Fruit fly (Drosophila melanogaster): ENCODE results near the gene Kpc1.
A peak's percentile ranks its signal among the peaks of the same experiment; 100 is the strongest.

Kpc1 gene

DNA sequence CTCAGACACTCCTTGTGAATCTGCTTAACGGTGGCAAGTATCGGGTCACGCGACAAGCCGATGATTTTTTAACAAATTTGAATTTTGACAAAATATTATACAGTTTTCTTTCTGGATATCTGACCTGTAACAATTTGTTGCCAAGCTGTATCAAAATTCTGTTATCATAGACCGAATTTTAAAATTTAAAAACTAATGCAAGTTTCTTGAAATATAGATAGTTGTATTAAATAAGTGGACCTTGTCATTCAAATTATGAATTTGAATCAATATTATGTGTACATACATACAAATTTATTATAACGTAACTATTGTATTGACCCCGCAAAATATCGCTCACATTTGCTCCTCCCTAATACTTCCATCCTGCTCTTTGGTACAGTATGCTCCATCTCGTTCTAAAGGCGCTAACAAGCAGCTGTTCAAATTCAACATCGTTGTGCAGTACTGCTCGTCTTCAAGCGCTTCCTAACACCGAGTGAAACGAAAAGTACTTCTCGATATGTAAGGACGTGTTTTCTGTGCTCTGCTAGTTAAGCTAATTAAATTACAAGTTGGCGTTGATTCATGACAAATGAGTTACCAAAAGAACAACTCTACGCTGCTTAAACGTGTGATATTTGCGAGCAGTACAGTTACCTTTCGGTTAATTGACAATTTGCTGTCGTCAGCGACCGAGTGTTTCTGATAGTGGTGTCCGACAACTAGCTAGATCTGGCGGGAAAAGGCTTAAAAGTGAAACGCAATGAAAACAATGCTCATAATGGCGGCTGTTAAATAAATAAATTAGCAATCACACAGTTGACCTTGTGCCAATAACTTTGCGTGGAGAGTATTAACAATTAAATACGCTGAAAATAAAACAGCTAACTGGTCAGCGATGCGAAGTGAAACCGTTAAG, at the start of gene Kpc1, which contains the start of gene CG42542:
Gene Kpc1 (minus strand): TSS at position 77 of the 901 bp plus-strand sequence.
Gene CG42542 (plus strand): TSS at position 465 of the 901 bp plus-strand sequence.
- TF ChIP-seq sage (GFP tag; optimal IDR thresholded peaks at IDR 0.05) (peak; percentile 56), OdsH (GFP tag; optimal IDR thresholded peaks at IDR 0.05) (peak; percentile 72), foxo (GFP tag; optimal IDR thresholded peaks at IDR 0.05) (peak; percentile 34 to 83), pan (optimal IDR thresholded peaks at IDR 0.05) (no peak), sv (GFP tag; optimal IDR thresholded peaks at IDR 0.05) (peak; percentile 87), Myc (optimal IDR thresholded peaks at IDR 0.05) (peak; percentile 89), CrebA (GFP tag; optimal IDR thresholded peaks at IDR 0.05; ENCODE audit: borderline replicate concordance) (peak; percentile 64), Hnf4 (GFP tag; optimal IDR thresholded peaks at IDR 0.05) (peak; percentile 92), jim (GFP tag; optimal IDR thresholded peaks at IDR 0.05) (peak; percentile 52), Sp1 (GFP tag; optimal IDR thresholded peaks at IDR 0.05) (peak; percentile 64), GATAd (GFP tag; optimal IDR thresholded peaks at IDR 0.05) (peak; percentile 74), usp (GFP tag; optimal IDR thresholded peaks at IDR 0.05) (no peak), Hr83 (GFP tag; optimal IDR thresholded peaks at IDR 0.05; ENCODE audit: poor library complexity, severe bottlenecking) (peak; percentile 93), fru (GFP tag; optimal IDR thresholded peaks at IDR 0.05) (peak; percentile 77), tai (GFP tag; optimal IDR thresholded peaks at IDR 0.05) (no peak), br (GFP tag; optimal IDR thresholded peaks at IDR 0.05) (peak; percentile 74), lola (GFP tag; optimal IDR thresholded peaks at IDR 0.05) (no peak), Rel (GFP tag; optimal IDR thresholded peaks at IDR 0.05) (no peak), Rel (tag; optimal IDR thresholded peaks at IDR 0.05) (peak; percentile 60), ey (GFP tag; optimal IDR thresholded peaks at IDR 0.05) (peak; percentile 82), HLH106 (tag; optimal IDR thresholded peaks at IDR 0.05) (peak; percentile 60), woc (GFP tag; optimal IDR thresholded peaks at IDR 0.05) (peak; percentile 95), brk (GFP tag; optimal IDR thresholded peaks at IDR 0.05) (no peak), Mio (GFP tag; optimal IDR thresholded peaks at IDR 0.05) (no peak), rgr (GFP tag; optimal IDR thresholded peaks at IDR 0.05) (peak; percentile 83), Vsx2 (GFP tag; optimal IDR thresholded peaks at IDR 0.05; ENCODE audit: partially characterized antibody) (peak; percentile 92), N (GFP tag; optimal IDR thresholded peaks at IDR 0.05) (no peak), CG9705 (GFP tag; optimal IDR thresholded peaks at IDR 0.05) (peak; percentile 49), Abd-B (GFP tag; optimal IDR thresholded peaks at IDR 0.05) (no peak), psq (GFP tag; optimal IDR thresholded peaks at IDR 0.05) (peak; percentile 69), dsf (GFP tag; optimal IDR thresholded peaks at IDR 0.05; ENCODE audit: borderline replicate concordance) (peak; percentile 72), dl (GFP tag; optimal IDR thresholded peaks at IDR 0.05; ENCODE audit: insufficient read depth in 1 of 2, partially characterized antibody in 2 of 2) (peak in 1 of 2 experiments; percentile 6), h (GFP tag; optimal IDR thresholded peaks at IDR 0.05) (peak; percentile 83), dmrt93B (GFP tag; optimal IDR thresholded peaks at IDR 0.05) (peak; percentile 52), Dfd (GFP tag; optimal IDR thresholded peaks at IDR 0.05) (no peak), Jra (GFP tag; optimal IDR thresholded peaks at IDR 0.05) (peak; percentile 94), Dif (GFP tag; optimal IDR thresholded peaks at IDR 0.05; ENCODE audit: partially characterized antibody) (peak; percentile 19), CG32264 (GFP tag; optimal IDR thresholded peaks at IDR 0.05) (peak; percentile 70), Hr78 (GFP tag; optimal IDR thresholded peaks at IDR 0.05) (no peak)

DNA sequence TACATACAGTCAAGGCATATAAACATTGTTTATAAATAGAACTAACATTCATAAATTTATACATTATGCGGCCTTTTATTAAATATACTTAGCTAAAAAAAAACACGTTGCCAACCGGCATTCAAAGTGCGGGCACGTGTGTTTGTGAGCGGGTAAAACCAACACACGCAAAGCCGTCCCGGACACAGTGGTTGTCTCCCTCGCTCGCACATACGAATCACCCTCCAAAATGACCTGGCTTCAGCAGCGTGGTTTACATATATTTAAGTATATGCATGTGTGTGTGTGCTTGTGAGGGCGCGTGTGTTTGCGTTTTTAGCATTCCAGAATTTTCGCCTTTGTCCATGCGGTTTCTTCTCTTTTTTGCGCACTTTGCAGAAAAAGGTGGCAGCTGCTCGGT, 47.4 kb upstream of the Kpc1 start:
- no peak for TF ChIP-seq dmrt93B (GFP tag; optimal IDR thresholded peaks at IDR 0.05)
- no peak for TF ChIP-seq CG9705 (GFP tag; optimal IDR thresholded peaks at IDR 0.05)
- TF ChIP-seq rgr (GFP tag; optimal IDR thresholded peaks at IDR 0.05), result peak; percentile 13
- no peak for TF ChIP-seq Vsx2 (GFP tag; optimal IDR thresholded peaks at IDR 0.05; ENCODE audit: partially characterized antibody)
- peak; percentile 29 for TF ChIP-seq Hr78 (GFP tag; optimal IDR thresholded peaks at IDR 0.05)
- peak; percentile 30 for TF ChIP-seq CG32264 (GFP tag; optimal IDR thresholded peaks at IDR 0.05)
- TF ChIP-seq Dfd (GFP tag; optimal IDR thresholded peaks at IDR 0.05), result no peak
- TF ChIP-seq fru (GFP tag; optimal IDR thresholded peaks at IDR 0.05), result peak; percentile 0
- TF ChIP-seq Myc (optimal IDR thresholded peaks at IDR 0.05), result peak; percentile 56
- peak; percentile 48 for TF ChIP-seq Dif (GFP tag; optimal IDR thresholded peaks at IDR 0.05; ENCODE audit: partially characterized antibody)
- peak; percentile 4 for TF ChIP-seq ey (GFP tag; optimal IDR thresholded peaks at IDR 0.05)
- TF ChIP-seq Sp1 (GFP tag; optimal IDR thresholded peaks at IDR 0.05), result no peak
- TF ChIP-seq brk (GFP tag; optimal IDR thresholded peaks at IDR 0.05), result peak; percentile 34
- no peak for TF ChIP-seq OdsH (GFP tag; optimal IDR thresholded peaks at IDR 0.05)
- TF ChIP-seq sage (GFP tag; optimal IDR thresholded peaks at IDR 0.05), result peak; percentile 60
- no peak for TF ChIP-seq dl (GFP tag; optimal IDR thresholded peaks at IDR 0.05; ENCODE audit: insufficient read depth in 1 of 2, partially characterized antibody in 2 of 2)
- TF ChIP-seq Jra (GFP tag; optimal IDR thresholded peaks at IDR 0.05), result peak; percentile 33
- TF ChIP-seq N (GFP tag; optimal IDR thresholded peaks at IDR 0.05), result peak; percentile 69
- no peak for TF ChIP-seq woc (GFP tag; optimal IDR thresholded peaks at IDR 0.05)
- peak; percentile 63 for TF ChIP-seq h (GFP tag; optimal IDR thresholded peaks at IDR 0.05)
- TF ChIP-seq Rel (GFP tag; optimal IDR thresholded peaks at IDR 0.05), result peak; percentile 9
- peak; percentile 34 for TF ChIP-seq Rel (tag; optimal IDR thresholded peaks at IDR 0.05)

Data from whole organism, wandering third instar larva.